Worm (Caenorhabditis elegans) whole organism, L4 larva: ENCODE measurements around the gene Y116F11B.9.

Experiments used
- dve-1 ChIP-seq: sonication (generic microtip); optimal IDR thresholded peaks from 2 replicates; lab custom pipeline; 2017; ENCODE audit warnings: antibody characterized with exemption, mild to moderate bottlenecking, missing genetic modification characterization, missing compliant biosample characterization; ENCODE audit not compliant: insufficient read depth
- lin-39 ChIP-seq: fragments of 150-350 bp; optimal IDR thresholded peaks from 2 replicates; lab custom pipeline; 2014; ENCODE audit warnings: missing biosample characterization, missing genetic modification reagents, missing genetic modification characterization
- nhr-42 ChIP-seq: fragments of 200-800 bp; sonication (Bioruptor generic); IDR thresholded peaks from 2 replicates; pipeline ENCODE4 v1.3.6; 2022; ENCODE audit warnings: missing genetic modification characterization, missing compliant biosample characterization
- snpc-4 ChIP-seq: fragments of 150-350 bp; optimal IDR thresholded peaks from 2 replicates; lab custom pipeline; 2014; ENCODE audit warnings: missing biosample characterization, missing genetic modification characterization
- unc-130 ChIP-seq: sonication (generic microtip); optimal IDR thresholded peaks from 2 replicates; lab custom pipeline; 2016; ENCODE audit warnings: missing genetic modification reagents, missing genetic modification characterization, missing compliant biosample characterization

- TF ChIP-seq nhr-42 (GFP tag; lab: Robert Waterston, UW) (no peak), lin-39 (tag; lab: Kevin White, UChicago) (no peak), dve-1 (tag; lab: Kevin White, UChicago) (no peak), unc-130 (no peak), snpc-4 (tag; lab: Kevin White, UChicago) (no peak)
Measured at ce11 chrV:19848014-19848413, 19.8 kb downstream of the Y116F11B.9 start, which contains the start of gene Y116F11B.7.
